Fruit fly (Drosophila melanogaster) whole organism: ENCODE results near the gene CG42592.

ENCODE experiments used
- pan ChIP-seq: fragments of >200 bp; optimal IDR thresholded peaks from 2 replicates; lab custom pipeline; 2017
- psq ChIP-seq: fragments of >200 bp; optimal IDR thresholded peaks from 2 replicates; lab custom pipeline; 2017
- usp ChIP-seq: fragments of >200 bp; optimal IDR thresholded peaks from 2 replicates; lab custom pipeline; 2017; ENCODE audit warnings: missing biosample characterization, missing genetic modification characterization, mixed read lengths

DNA sequence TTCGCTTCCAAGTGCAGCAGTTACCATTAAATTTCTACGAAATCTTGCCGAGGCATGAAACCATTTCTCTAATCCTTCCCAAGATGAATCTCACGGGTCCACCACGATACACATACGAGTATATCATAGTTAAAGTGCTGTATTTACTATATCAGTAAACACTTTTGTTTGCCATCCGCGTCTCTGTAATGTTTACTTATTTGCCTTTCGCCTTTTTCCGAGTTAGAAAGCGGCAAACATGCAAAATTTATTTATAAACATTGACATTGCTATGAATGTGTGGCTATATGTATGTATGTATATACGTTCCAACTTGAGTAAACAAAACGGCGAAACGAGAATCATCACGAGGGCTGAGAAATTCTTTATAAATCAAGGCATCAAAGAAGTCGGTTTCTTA lies 5.2 kb downstream of the CG42592 start:
- TF ChIP-seq pan (no peak), psq (lab: Kevin White, UChicago) (no peak), usp (GFP tag; lab: Kevin White, UChicago) (no peak)
